Fruit fly (Drosophila melanogaster) whole organism, embryonic: ENCODE data around the gene Rpp30.

ENCODE experiments used
- Ada2b ChIP-seq: fragments of 200-800 bp; sonication (Bioruptor generic); IDR thresholded peaks from 2 replicates; pipeline ENCODE4 v1.3.6; 2022; ENCODE audit warnings: missing biosample characterization, missing genetic modification characterization
- Adf1 ChIP-seq: fragments of 200-800 bp; sonication (Bioruptor generic); IDR thresholded peaks from 2 replicates; pipeline ENCODE4 v1.3.6; 2022; ENCODE audit warnings: missing biosample characterization, missing genetic modification characterization
- Antp ChIP-seq: fragments of 200-800 bp; sonication (Bioruptor generic); optimal IDR thresholded peaks from 3 replicates; lab custom pipeline; 2016; ENCODE audit warnings: missing biosample characterization, missing genetic modification characterization
- Atf-2 ChIP-seq: fragments of 200-800 bp; sonication (Bioruptor generic); optimal IDR thresholded peaks from 2 replicates; lab custom pipeline; 2016; ENCODE audit warnings: missing biosample characterization, missing genetic modification characterization
- Bdp1 ChIP-seq: fragments of 200-800 bp; sonication (Bioruptor generic); optimal IDR thresholded peaks from 3 replicates; lab custom pipeline; 2016; ENCODE audit warnings: missing biosample characterization, missing genetic modification characterization
- Bgb ChIP-seq: fragments of 200-800 bp; sonication (Bioruptor generic); IDR thresholded peaks from 2 replicates; pipeline ENCODE4 v1.3.6; 2022; ENCODE audit warnings: missing biosample characterization, missing genetic modification characterization; ENCODE audit not compliant: partially characterized antibody
- BtbVII ChIP-seq: fragments of 200-800 bp; sonication (Bioruptor generic); optimal IDR thresholded peaks from 3 replicates; lab custom pipeline; 2017; ENCODE audit warnings: missing biosample characterization, mild to moderate bottlenecking, missing genetic modification characterization
- CG1024 ChIP-seq: fragments of 200-800 bp; sonication (Bioruptor generic); IDR thresholded peaks from 2 replicates; pipeline ENCODE4 v1.3.6; 2022; ENCODE audit warnings: missing biosample characterization, missing genetic modification characterization
- CG10959 ChIP-seq: fragments of 200-800 bp; sonication (Bioruptor generic); IDR thresholded peaks from 2 replicates; pipeline ENCODE4 v1.3.6; 2022; ENCODE audit warnings: missing biosample characterization, missing genetic modification characterization
- CG12236 ChIP-seq: fragments of 200-800 bp; sonication (Bioruptor generic); optimal IDR thresholded peaks from 2 replicates; lab custom pipeline; 2016; ENCODE audit warnings: missing biosample characterization, missing genetic modification characterization
- CG1233 ChIP-seq: fragments of 200-800 bp; sonication (Bioruptor generic); optimal IDR thresholded peaks from 4 replicates; lab custom pipeline; 2018; ENCODE audit warnings: missing biosample characterization, mild to moderate bottlenecking, missing genetic modification characterization
- CG13296 ChIP-seq: fragments of 200-800 bp; sonication (Bioruptor generic); optimal IDR thresholded peaks from 3 replicates; lab custom pipeline; 2018; ENCODE audit warnings: missing biosample characterization, mild to moderate bottlenecking, missing genetic modification characterization
- CG14441 ChIP-seq: fragments of 200-800 bp; sonication (Bioruptor generic); IDR thresholded peaks from 2 replicates; pipeline ENCODE4 v1.3.6; 2022; ENCODE audit warnings: missing biosample characterization, missing genetic modification characterization
- CG1529 ChIP-seq: fragments of 200-800 bp; sonication (Bioruptor generic); optimal IDR thresholded peaks from 3 replicates; lab custom pipeline; 2018; ENCODE audit warnings: missing biosample characterization, missing genetic modification characterization
- CG15514 ChIP-seq: fragments of 200-800 bp; sonication (Bioruptor generic); optimal IDR thresholded peaks from 3 replicates; lab custom pipeline; 2017; ENCODE audit warnings: missing biosample characterization, missing genetic modification characterization, mild to moderate bottlenecking, moderate library complexity, missing genetic modification reagents
- CG1647 ChIP-seq: fragments of 200-800 bp; sonication (Bioruptor generic); optimal IDR thresholded peaks from 3 replicates; lab custom pipeline; 2016; ENCODE audit warnings: missing biosample characterization, missing genetic modification characterization
- CG16779 ChIP-seq: fragments of 200-800 bp; sonication (Bioruptor generic); IDR thresholded peaks from 2 replicates; pipeline ENCODE4 v1.3.6; 2022; ENCODE audit warnings: missing biosample characterization, missing genetic modification characterization
- CG17802 ChIP-seq: fragments of 200-800 bp; sonication (Bioruptor generic); optimal IDR thresholded peaks from 2 replicates; lab custom pipeline; 2018; ENCODE audit warnings: missing biosample characterization, mild to moderate bottlenecking, missing genetic modification characterization, moderate library complexity
- CG3281 ChIP-seq: fragments of 200-800 bp; sonication (Bioruptor generic); optimal IDR thresholded peaks from 3 replicates; lab custom pipeline; 2017; ENCODE audit warnings: missing biosample characterization, mild to moderate bottlenecking, missing genetic modification characterization
- CG3726 ChIP-seq: fragments of 200-800 bp; sonication (Bioruptor generic); IDR thresholded peaks from 3 replicates; pipeline ENCODE4, ENCODE4 v1.3.6; 2022; ENCODE audit warnings: missing biosample characterization, missing genetic modification characterization
- CG4328 ChIP-seq: fragments of 200-800 bp; sonication (Bioruptor generic); optimal IDR thresholded peaks from 3 replicates; lab custom pipeline; 2017; ENCODE audit warnings: missing biosample characterization, missing genetic modification reagents, missing genetic modification characterization
- CG4820 ChIP-seq: fragments of 200-800 bp; sonication (Bioruptor generic); optimal IDR thresholded peaks from 3 replicates; lab custom pipeline; 2016; ENCODE audit warnings: missing biosample characterization, missing genetic modification characterization
- CG9437 ChIP-seq: fragments of 200-800 bp; sonication (Bioruptor generic); optimal IDR thresholded peaks from 2 replicates; lab custom pipeline; 2018; ENCODE audit warnings: missing biosample characterization, mild to moderate bottlenecking, missing genetic modification characterization
- CG9727 ChIP-seq: fragments of 200-800 bp; sonication (Bioruptor generic); optimal IDR thresholded peaks from 3 replicates; lab custom pipeline; 2017; ENCODE audit warnings: missing biosample characterization, mild to moderate bottlenecking, missing genetic modification characterization
- CG9932 ChIP-seq: fragments of 200-800 bp; sonication (Bioruptor generic); IDR thresholded peaks from 2 replicates; pipeline ENCODE4 v1.3.6; 2022; ENCODE audit warnings: missing biosample characterization, missing genetic modification characterization
- D19B ChIP-seq: fragments of 200-800 bp; sonication (Bioruptor generic); optimal IDR thresholded peaks from 2 replicates; lab custom pipeline; 2017; ENCODE audit warnings: missing biosample characterization, mild to moderate bottlenecking, missing genetic modification characterization
- Dll ChIP-seq: fragments of 200-800 bp; sonication (Bioruptor generic); IDR thresholded peaks from 4 replicates; pipeline ENCODE4 v1.3.6; 2022; ENCODE audit warnings: missing biosample characterization, missing genetic modification characterization; ENCODE audit not compliant: partially characterized antibody
- Dref ChIP-seq: fragments of 200-800 bp; sonication (Bioruptor generic); IDR thresholded peaks from 2 replicates; pipeline ENCODE4 v1.3.6; 2022; ENCODE audit warnings: missing biosample characterization, missing genetic modification characterization
- Elba2 ChIP-seq: fragments of 200-800 bp; sonication (Bioruptor generic); optimal IDR thresholded peaks from 3 replicates; lab custom pipeline; 2016; ENCODE audit warnings: missing biosample characterization, missing genetic modification characterization
- Ets65A ChIP-seq: fragments of 200-800 bp; sonication (Bioruptor generic); peaks from one replicate; lab custom pipeline; 2016; ENCODE audit warnings: missing biosample characterization, missing genetic modification characterization
- Fer1 ChIP-seq: fragments of 200-800 bp; sonication (Bioruptor generic); optimal IDR thresholded peaks from 2 replicates; lab custom pipeline; 2017; ENCODE audit warnings: missing biosample characterization, mild to moderate bottlenecking, missing genetic modification characterization
- Gug ChIP-seq: fragments of 200-800 bp; sonication (Bioruptor generic); IDR thresholded peaks from 4 replicates; pipeline ENCODE4 v1.3.6; 2022; ENCODE audit warnings: missing biosample characterization, missing genetic modification characterization
- Hand ChIP-seq: fragments of 200-800 bp; sonication (Bioruptor generic); optimal IDR thresholded peaks from 2 replicates; lab custom pipeline; 2017; ENCODE audit warnings: mild to moderate bottlenecking, missing biosample characterization, missing genetic modification reagents, missing genetic modification characterization
- Lhr ChIP-seq: fragments of 200-800 bp; sonication (Bioruptor generic); optimal IDR thresholded peaks from 3 replicates; lab custom pipeline; 2017; ENCODE audit warnings: mild to moderate bottlenecking, missing biosample characterization, missing genetic modification reagents, missing genetic modification characterization
- MBD-R2 ChIP-seq: fragments of 200-800 bp; sonication (Bioruptor generic); IDR thresholded peaks from 2 replicates; pipeline ENCODE4 v1.3.6; 2022; ENCODE audit warnings: missing biosample characterization, missing genetic modification characterization
- Mes4 ChIP-seq: fragments of 200-800 bp; sonication (Bioruptor generic); optimal IDR thresholded peaks from 2 replicates; lab custom pipeline; 2016; ENCODE audit warnings: missing biosample characterization, missing genetic modification characterization
- NfI ChIP-seq: fragments of 200-800 bp; sonication (Bioruptor generic); optimal IDR thresholded peaks from 3 replicates; lab custom pipeline; 2018; ENCODE audit warnings: missing biosample characterization, mild to moderate bottlenecking, missing genetic modification characterization, moderate library complexity
- Sox100B ChIP-seq: fragments of 200-800 bp; sonication (Bioruptor generic); optimal IDR thresholded peaks from 3 replicates; lab custom pipeline; 2018; ENCODE audit warnings: missing biosample characterization, mild to moderate bottlenecking, missing genetic modification characterization
- al ChIP-seq: fragments of 200-800 bp; sonication (Bioruptor generic); IDR thresholded peaks from 2 replicates; pipeline ENCODE4 v1.3.6; 2022; ENCODE audit warnings: missing biosample characterization, missing genetic modification characterization
- ap ChIP-seq: fragments of 200-800 bp; sonication (Bioruptor generic); IDR thresholded peaks from 2 replicates; pipeline ENCODE4 v1.3.6; 2022; ENCODE audit warnings: missing biosample characterization, missing genetic modification characterization
- ara ChIP-seq: fragments of 200-800 bp; sonication (Bioruptor generic); IDR thresholded peaks from 2 replicates; pipeline ENCODE4 v1.3.6; 2022; ENCODE audit warnings: missing biosample characterization, missing genetic modification characterization
- caup ChIP-seq: fragments of 200-800 bp; sonication (Bioruptor generic); optimal IDR thresholded peaks from 3 replicates; lab custom pipeline; 2017; ENCODE audit warnings: missing biosample characterization, mild to moderate bottlenecking, missing genetic modification characterization, moderate library complexity; ENCODE audit not compliant: severe bottlenecking
- fd3F ChIP-seq: fragments of 200-800 bp; sonication (Bioruptor generic); optimal IDR thresholded peaks from 2 replicates; lab custom pipeline; 2018; ENCODE audit warnings: missing biosample characterization, mild to moderate bottlenecking, missing genetic modification characterization, moderate library complexity
- gfzf ChIP-seq: fragments of 200-800 bp; sonication (Bioruptor generic); optimal IDR thresholded peaks from 2 replicates; lab custom pipeline; 2016; ENCODE audit warnings: missing biosample characterization, mild to moderate bottlenecking, missing genetic modification characterization, moderate library complexity
- hb ChIP-seq: fragments of 200-800 bp; sonication (Bioruptor generic); IDR thresholded peaks from 3 replicates; pipeline ENCODE4 v1.3.6; 2022; ENCODE audit warnings: missing biosample characterization, missing genetic modification characterization; ENCODE audit not compliant: partially characterized antibody
- her ChIP-seq: fragments of 200-800 bp; sonication (Bioruptor generic); optimal IDR thresholded peaks from 2 replicates; lab custom pipeline; 2016; ENCODE audit warnings: missing biosample characterization, missing genetic modification characterization
- lmd ChIP-seq: fragments of 200-800 bp; sonication (Bioruptor generic); IDR thresholded peaks from 2 replicates; pipeline ENCODE4 v1.3.6; 2022; ENCODE audit warnings: missing biosample characterization, missing genetic modification characterization
- sens-2 ChIP-seq: fragments of 200-800 bp; sonication (Bioruptor generic); IDR thresholded peaks from 2 replicates; pipeline ENCODE4 v1.3.6; 2022; ENCODE audit warnings: missing biosample characterization, missing genetic modification characterization
- sob ChIP-seq: fragments of 200-800 bp; sonication (Bioruptor generic); IDR thresholded peaks from 2 replicates; pipeline ENCODE4 v1.3.6; 2022; ENCODE audit warnings: missing biosample characterization, missing genetic modification characterization

Gene Rpp30

DNA sequence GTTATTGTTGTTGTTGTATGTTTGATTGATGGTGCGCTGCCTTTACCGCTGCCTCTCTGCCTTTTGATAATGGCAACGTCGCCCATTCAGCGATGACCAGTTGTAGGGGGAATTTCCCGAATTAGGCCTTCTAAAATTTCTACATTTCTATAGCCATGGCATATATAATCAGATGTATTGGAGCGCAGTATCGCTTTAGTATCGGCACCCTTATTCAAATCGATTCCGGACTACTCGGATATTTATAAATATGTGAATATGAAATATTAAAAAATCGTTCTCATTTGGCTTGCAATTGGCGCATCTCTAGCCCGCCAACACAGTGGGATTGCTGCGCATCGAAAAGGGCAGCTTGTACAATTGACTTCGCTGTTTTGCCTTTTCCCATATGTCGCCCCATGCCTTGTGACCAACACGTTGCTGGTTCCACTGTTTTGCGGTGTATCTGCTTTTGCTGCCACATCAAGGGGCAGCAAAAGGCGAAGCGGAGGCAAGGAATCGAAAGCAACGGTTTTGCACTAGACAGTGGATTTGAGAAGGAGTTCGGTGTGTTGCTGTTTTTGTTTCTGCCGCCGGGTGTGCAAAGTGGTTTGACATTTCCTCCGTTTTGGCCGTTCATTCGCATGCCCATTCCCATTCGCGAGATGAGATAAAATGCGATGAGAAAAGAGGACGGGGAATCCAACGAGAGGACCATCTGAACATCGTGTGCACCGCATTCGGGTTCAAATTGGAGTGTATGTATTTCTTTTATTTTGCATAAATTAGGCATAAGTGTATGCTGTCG is 27.4 kb downstream of the Rpp30 start (continued):
- TF ChIP-seq Adf1 (GFP tag; lab: Robert Waterston, UW) = peak; percentile 51
- TF ChIP-seq CG1647 (GFP tag; lab: Kevin White, UChicago) = peak; percentile 32
- TF ChIP-seq Ada2b (GFP tag; lab: Robert Waterston, UW) = peak; percentile 69
- TF ChIP-seq D19B (GFP tag; lab: Kevin White, UChicago) = peak; percentile 41
- peak; percentile 66 for TF ChIP-seq NfI (GFP tag; lab: Kevin White, UChicago)
- 0 out of 3 replicates have a peak, but pooled peaks have one; percentile 60 for TF ChIP-seq CG3726 (GFP tag; lab: Robert Waterston, UW)
- TF ChIP-seq Gug = peak; percentile 82
- no peak for TF ChIP-seq Dref (GFP tag; lab: Robert Waterston, UW)
- TF ChIP-seq Dll = no peak
- peak; percentile 4 for TF ChIP-seq Atf-2
- TF ChIP-seq fd3F = peak; percentile 57
- TF ChIP-seq CG9932 (GFP tag; lab: Robert Waterston, UW) = peak; percentile 66
- TF ChIP-seq Antp (GFP tag; lab: Kevin White, UChicago) = peak; percentile 67
- TF ChIP-seq Hand (GFP tag; lab: Kevin White, UChicago) = peak; percentile 66
- TF ChIP-seq CG13296 = peak; percentile 72
- TF ChIP-seq Mes4 = no peak
- TF ChIP-seq Lhr (GFP tag; lab: Kevin White, UChicago) = peak; percentile 5
- 0 out of 2 replicates have a peak, but pooled peaks have one; percentile 21 for TF ChIP-seq CG10959
- TF ChIP-seq Bdp1 (GFP tag; lab: Kevin White, UChicago) = peak; percentile 38
- TF ChIP-seq Sox100B = peak; percentile 53
- TF ChIP-seq MBD-R2 (GFP tag; lab: Robert Waterston, UW) = peak; percentile 17; the same call in 1 of the 2 replicates
- peak; percentile 30 for TF ChIP-seq CG4820 (GFP tag; lab: Kevin White, UChicago)
- peak; percentile 46; the same call in 1 of the 2 replicates for TF ChIP-seq CG16779 (GFP tag; lab: Robert Waterston, UW)
- 0 out of 2 replicates have a peak, but pooled peaks have one; percentile 31 for TF ChIP-seq ara (GFP tag; lab: Robert Waterston, UW)
- no peak; the same call in none of the 2 replicates for TF ChIP-seq lmd
- TF ChIP-seq CG9437 (GFP tag; lab: Kevin White, UChicago) = peak; percentile 14
- no peak for TF ChIP-seq her (GFP tag; lab: Kevin White, UChicago)
- peak; percentile 70 for TF ChIP-seq BtbVII (GFP tag; lab: Kevin White, UChicago)
- TF ChIP-seq al = no peak
- peak; percentile 12 for TF ChIP-seq CG17802 (tag; lab: Kevin White, UChicago)
- TF ChIP-seq Fer1 (GFP tag; lab: Kevin White, UChicago) = peak; percentile 78
- no peak for TF ChIP-seq CG1233 (GFP tag; lab: Kevin White, UChicago)
- TF ChIP-seq ap = peak; percentile 37; the same call in 1 of the 2 replicates
- peak; percentile 70 for TF ChIP-seq CG9727 (GFP tag; lab: Kevin White, UChicago)
- peak; percentile 50 for TF ChIP-seq CG1529 (GFP tag; lab: Kevin White, UChicago)
- peak; percentile 8; the same call in 1 of the 2 replicates for TF ChIP-seq CG1024 (GFP tag; lab: Robert Waterston, UW)
- no peak for TF ChIP-seq CG4328 (GFP tag; lab: Kevin White, UChicago)
- TF ChIP-seq Ets65A = peak; percentile 81
- no peak for TF ChIP-seq gfzf (GFP tag; lab: Kevin White, UChicago)
- no peak for TF ChIP-seq sens-2 (GFP tag; lab: Robert Waterston, UW)
- peak; percentile 54 for TF ChIP-seq CG15514 (GFP tag; lab: Kevin White, UChicago)
- TF ChIP-seq CG12236 (GFP tag; lab: Kevin White, UChicago) = no peak
- TF ChIP-seq CG3281 = no peak
- no peak for TF ChIP-seq hb
- TF ChIP-seq caup (GFP tag; lab: Kevin White, UChicago) = peak; percentile 45
- peak; percentile 71 for TF ChIP-seq CG14441
- TF ChIP-seq Elba2 (GFP tag; lab: Kevin White, UChicago) = no peak
- peak; percentile 63; the same call in 1 of the 2 replicates for TF ChIP-seq sob (GFP tag; lab: Robert Waterston, UW)
- TF ChIP-seq Bgb = no peak
